Worm (Caenorhabditis elegans) whole organism, L4 larva: ENCODE measurements around the gene unc-51.

Source experiments
- ctbp-1 ChIP-seq: fragments of 200-800 bp; sonication (Bioruptor generic); IDR thresholded peaks from 2 replicates; pipeline ENCODE4 v1.3.6; 2022; ENCODE audit warnings: missing genetic modification reagents, missing genetic modification characterization, missing compliant biosample characterization
- egl-27 ChIP-seq: sonication (generic microtip); optimal IDR thresholded peaks from 3 replicates; lab custom pipeline; 2017; ENCODE audit warnings: missing biosample characterization, missing genetic modification reagents, missing genetic modification characterization
- zag-1 ChIP-seq: fragments of 150-350 bp; optimal IDR thresholded peaks from 2 replicates; lab custom pipeline; 2014; ENCODE audit warnings: missing biosample characterization, missing genetic modification characterization

ce11 chrV:19965626-19966025 is 38.7 kb downstream of the unc-51 start, which contains the start of gene srh-171:
- TF ChIP-seq egl-27 (no peak), zag-1 (tag; lab: Kevin White, UChicago) (no peak), ctbp-1 (GFP tag; lab: Robert Waterston, UW) (no peak)
